Fruit fly (Drosophila melanogaster): ENCODE data around the gene aurB.

The aurB gene

DNA sequence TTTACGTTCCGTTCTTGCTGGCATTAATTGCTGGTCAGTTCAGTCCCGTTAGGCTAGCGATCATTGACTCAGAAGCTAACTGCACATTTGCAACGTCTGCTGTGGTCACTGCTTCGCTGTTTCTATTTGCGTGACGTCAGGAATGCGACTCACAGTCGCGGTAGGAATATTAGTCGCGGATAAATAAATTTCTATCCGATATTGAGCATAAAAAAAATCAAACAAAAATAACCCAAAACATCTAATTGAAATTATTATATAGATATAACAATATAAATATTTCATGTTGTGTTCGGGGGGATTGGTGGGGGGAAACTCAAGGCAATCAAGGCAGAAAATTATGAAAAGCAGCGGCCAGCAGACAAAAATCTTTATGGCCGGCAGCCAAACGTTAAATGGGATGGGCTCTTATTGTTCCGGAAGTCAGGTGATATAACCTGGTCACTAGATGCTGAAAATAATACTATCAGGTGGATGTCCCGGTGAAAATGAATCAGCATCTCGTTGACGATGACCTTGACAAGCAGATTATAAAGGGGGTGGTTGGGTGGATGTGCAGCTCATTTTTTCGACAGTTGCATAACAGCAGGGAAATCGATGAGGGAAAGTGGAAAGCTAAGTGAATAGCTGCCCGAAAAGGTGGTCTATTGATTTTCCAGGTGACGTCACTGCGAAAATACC is 8.2 kb downstream of the aurB start, which contains the start of gene SmydA-3 (continued):
- TF ChIP-seq Gsc (GFP tag; IDR thresholded peaks at IDR 0.05): no peak

DNA sequence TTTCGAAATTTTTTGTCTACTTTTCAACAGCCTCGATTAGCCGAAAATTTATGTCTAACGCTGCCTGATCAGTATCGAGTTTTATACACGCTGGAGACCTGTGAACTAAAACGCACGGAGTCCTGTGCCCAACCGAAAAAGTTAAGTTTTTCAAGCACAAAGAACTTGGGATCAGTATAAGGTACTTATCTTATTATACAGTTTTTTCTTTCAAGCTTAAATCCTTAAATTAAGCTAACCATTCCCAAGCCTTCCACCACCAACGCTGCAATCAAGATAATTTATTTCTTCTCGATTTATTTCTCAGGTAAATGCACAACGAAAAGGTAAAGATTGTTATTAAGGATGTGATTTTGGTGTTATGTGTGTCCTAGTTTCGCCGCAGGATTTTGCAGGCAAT is 10.9 kb downstream of the aurB start, which contains the start of gene Porin2:
Gene Porin2 (minus strand): TSS at position 101 of the 400 bp plus-strand sequence.
- TF ChIP-seq Oli (tag; optimal IDR thresholded peaks at IDR 0.05): no peak
- TF ChIP-seq CG12942 (GFP tag; optimal IDR thresholded peaks at IDR 0.05): no peak
- no peak for TF ChIP-seq CG10147 (GFP tag; optimal IDR thresholded peaks at IDR 0.05)
- no peak for TF ChIP-seq Sin3A (optimal IDR thresholded peaks at IDR 0.05)
- no peak for TF ChIP-seq z (GFP tag; IDR thresholded peaks at IDR 0.05)
- no peak for TF ChIP-seq Camta (GFP tag; optimal IDR thresholded peaks at IDR 0.05)
- no peak for TF ChIP-seq CG6683 (GFP tag; optimal IDR thresholded peaks at IDR 0.05)
- TF ChIP-seq B-H2 (GFP tag; optimal IDR thresholded peaks at IDR 0.05): no peak
- no peak for TF ChIP-seq CG34224 (GFP tag; IDR thresholded peaks at IDR 0.05; ENCODE audit: partially characterized antibody)
- no peak for TF ChIP-seq Med (GFP tag)
- no peak for TF ChIP-seq CG7963 (GFP tag; IDR thresholded peaks at IDR 0.05; ENCODE audit: partially characterized antibody)
- no peak for TF ChIP-seq Mrtf (GFP tag; IDR thresholded peaks at IDR 0.05)
- no peak for TF ChIP-seq CG14710 (tag; optimal IDR thresholded peaks at IDR 0.05)

DNA sequence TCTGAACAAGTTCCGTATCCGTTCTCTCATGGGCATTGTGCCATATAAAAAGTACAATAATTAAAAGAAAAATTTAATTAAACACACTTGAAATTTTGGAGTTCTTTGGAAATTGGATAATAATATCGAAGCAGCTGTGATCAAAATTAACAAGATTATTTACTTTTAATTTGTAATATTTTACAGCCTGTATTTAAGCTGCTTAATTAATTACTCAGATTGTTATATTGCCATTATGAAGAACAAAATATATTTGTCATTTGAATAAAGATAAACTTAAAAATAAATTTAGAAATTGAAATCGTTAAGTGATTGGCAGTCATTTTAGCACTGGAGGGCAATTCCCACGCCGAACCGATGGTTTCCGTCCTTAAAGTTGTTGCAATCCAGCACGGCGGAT is 12.3 kb downstream of the aurB start, which contains the start of the genes CG17139 and CG17140:
Gene CG17139 (minus strand): TSS at position 101 of the 400 bp plus-strand sequence.
Gene CG17140 (minus strand): TSS at position 101 of the 400 bp plus-strand sequence.
- TF ChIP-seq sc (optimal IDR thresholded peaks at IDR 0.05) (no peak), sc (GFP tag; optimal IDR thresholded peaks at IDR 0.05) (no peak), CG6854 (GFP tag; optimal IDR thresholded peaks at IDR 0.05) (no peak), dpn (GFP tag; optimal IDR thresholded peaks at IDR 0.05) (no peak), zen2 (GFP tag; IDR thresholded peaks at IDR 0.05; ENCODE audit: partially characterized antibody) (no peak), phol (tag; optimal IDR thresholded peaks at IDR 0.05) (no peak), tx (GFP tag; optimal IDR thresholded peaks at IDR 0.05) (no peak), hth (optimal IDR thresholded peaks at IDR 0.05) (no peak), Hsf (GFP tag; optimal IDR thresholded peaks at IDR 0.05) (no peak), CG3163 (GFP tag; optimal IDR thresholded peaks at IDR 0.05) (no peak), CG11504 (tag; optimal IDR thresholded peaks at IDR 0.05) (no peak), Myb (GFP tag; optimal IDR thresholded peaks at IDR 0.05) (no peak), Ets65A (GFP tag) (no peak), CG11093 (GFP tag; IDR thresholded peaks at IDR 0.05) (no peak), CG6791 (GFP tag; IDR thresholded peaks at IDR 0.05; ENCODE audit: partially characterized antibody) (no peak), Rx (GFP tag; IDR thresholded peaks at IDR 0.05) (no peak), dmrt99B (tag; optimal IDR thresholded peaks at IDR 0.05) (no peak), Bdp1 (GFP tag; optimal IDR thresholded peaks at IDR 0.05) (no peak), CG34422 (GFP tag; IDR thresholded peaks at IDR 0.05) (no peak), CG8281 (tag; optimal IDR thresholded peaks at IDR 0.05) (no peak)

DNA sequence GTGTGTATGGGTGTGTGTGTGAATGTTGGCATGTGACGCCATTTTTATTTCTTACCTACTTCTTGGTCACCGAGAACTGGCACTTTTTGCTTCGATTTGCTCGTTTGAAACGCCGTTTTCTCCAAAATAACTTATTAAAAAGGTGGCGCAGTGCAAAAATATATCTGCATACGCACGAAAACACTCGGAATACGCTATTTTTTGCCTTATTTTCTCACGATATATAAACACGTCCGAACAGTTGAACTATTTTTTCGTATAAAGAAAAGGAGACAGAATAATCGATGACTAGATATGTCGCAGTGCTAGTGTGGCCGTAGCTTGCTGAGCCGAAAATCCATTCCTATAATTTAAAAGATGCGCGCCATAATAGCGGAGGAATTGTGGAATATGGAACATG is 15.6 kb downstream of the aurB start, which contains the start of gene CG6700:
Gene CG6700 (minus strand): TSS at position 272 of the 400 bp plus-strand sequence.
- TF ChIP-seq CG13624 (GFP tag; optimal IDR thresholded peaks at IDR 0.05) (peak; percentile 28), CG30020 (tag; optimal IDR thresholded peaks at IDR 0.05) (peak; percentile 67), stwl (tag; optimal IDR thresholded peaks at IDR 0.05) (peak; percentile 46), CG4617 (GFP tag; optimal IDR thresholded peaks at IDR 0.05; ENCODE audit: borderline replicate concordance) (peak; percentile 69), Myb (GFP tag; optimal IDR thresholded peaks at IDR 0.05) (peak; percentile 11), sd (tag; optimal IDR thresholded peaks at IDR 0.05) (peak; percentile 95), CG17361 (GFP tag; IDR thresholded peaks at IDR 0.05) (no peak), CG11695 (GFP tag; IDR thresholded peaks at IDR 0.05) (peak; percentile 42; the same call in 2 of the 3 replicates), Lpt (GFP tag; optimal IDR thresholded peaks at IDR 0.05) (no peak), gsb-n (tag; optimal IDR thresholded peaks at IDR 0.05) (no peak), D (optimal IDR thresholded peaks at IDR 0.05) (peak; percentile 41), D (GFP tag; optimal IDR thresholded peaks at IDR 0.05) (no peak), CG34422 (GFP tag; IDR thresholded peaks at IDR 0.05) (peak; percentile 50; the same call in 1 of the 3 replicates), Max (GFP tag; optimal IDR thresholded peaks at IDR 0.05) (peak; percentile 11), onecut (GFP tag; IDR thresholded peaks at IDR 0.05) (peak; percentile 93), Fer1 (GFP tag; optimal IDR thresholded peaks at IDR 0.05) (peak; percentile 47)
